Worm (Caenorhabditis elegans): ENCODE data around the gene rfc-4.
A peak's percentile ranks its signal among the peaks of the same experiment; 100 is the strongest.

The rfc-4 gene

ce11 chrIII:6931896-6932295, 40.2 kb upstream of the rfc-4 start, which contains the start of gene byn-1 (continued):
- no peak for TF ChIP-seq C17E4.6 (GFP tag; IDR thresholded peaks at IDR 0.05)
- TF ChIP-seq rec-8 (tag; optimal IDR thresholded peaks at IDR 0.05): no peak
- no peak for TF ChIP-seq madf-3 (GFP tag; IDR thresholded peaks at IDR 0.05)
- no peak for TF ChIP-seq ceh-40 (GFP tag; IDR thresholded peaks at IDR 0.05)
- no peak for TF ChIP-seq egl-18 (GFP tag; IDR thresholded peaks at IDR 0.05)
- TF ChIP-seq ets-4 (GFP tag; optimal IDR thresholded peaks at IDR 0.05): no peak
- no peak for TF ChIP-seq nhr-80 (tag; optimal IDR thresholded peaks at IDR 0.05)
- TF ChIP-seq F39B2.1 (GFP tag; IDR thresholded peaks at IDR 0.05): no peak
- no peak for TF ChIP-seq tbp1 (GFP tag; optimal IDR thresholded peaks at IDR 0.05)
- TF ChIP-seq madf-8 (GFP tag; conservative IDR thresholded peaks at IDR 0.05): no peak
- TF ChIP-seq Y95B8A.8 (GFP tag; IDR thresholded peaks at IDR 0.05): no peak
- no peak for TF ChIP-seq ama-1 (optimal IDR thresholded peaks at IDR 0.05)
- peak in 1 of 2 experiments; percentile 26 for TF ChIP-seq ama-1 (GFP tag; optimal IDR thresholded peaks at IDR 0.05)
- no peak for TF ChIP-seq nfyb-1 (GFP tag; IDR thresholded peaks at IDR 0.05)
- TF ChIP-seq ceh-100 (GFP tag; IDR thresholded peaks at IDR 0.05): no peak
- no peak for TF ChIP-seq nhr-120 (GFP tag; IDR thresholded peaks at IDR 0.05)
- no peak for TF ChIP-seq ztf-18 (tag; optimal IDR thresholded peaks at IDR 0.05)
- no peak for TF ChIP-seq unc-62 (GFP tag; optimal IDR thresholded peaks at IDR 0.05)
- no peak for TF ChIP-seq F33H1.4 (GFP tag; IDR thresholded peaks at IDR 0.05)
- TF ChIP-seq snpc-1.3 (tag; optimal IDR thresholded peaks at IDR 0.05; ENCODE audit: insufficient read depth): peak; percentile 12
- no peak for TF ChIP-seq F37B4.10 (GFP tag; IDR thresholded peaks at IDR 0.05)
- TF ChIP-seq bed-1 (GFP tag; IDR thresholded peaks at IDR 0.05): no peak
- TF ChIP-seq B0336.3 (GFP tag; IDR thresholded peaks at IDR 0.05): peak; percentile 82
- TF ChIP-seq F22D6.2 (tag; optimal IDR thresholded peaks at IDR 0.05): no peak
- TF ChIP-seq F52B5.7 (tag; optimal IDR thresholded peaks at IDR 0.05): no peak
- TF ChIP-seq C06A6.2 (GFP tag; conservative IDR thresholded peaks at IDR 0.05): no peak
- TF ChIP-seq snpc-4 (GFP tag; optimal IDR thresholded peaks at IDR 0.05): no peak
- TF ChIP-seq snpc-4 (tag; optimal IDR thresholded peaks at IDR 0.05): peak in 1 of 4 experiments; percentile 26
- no peak for TF ChIP-seq let-607 (tag; optimal IDR thresholded peaks at IDR 0.05)
- no peak for TF ChIP-seq T07F8.4 (tag; optimal IDR thresholded peaks at IDR 0.05)
- no peak for TF ChIP-seq efl-1 (GFP tag; optimal IDR thresholded peaks at IDR 0.05)
- TF ChIP-seq nhr-27 (tag; optimal IDR thresholded peaks at IDR 0.05): no peak
- TF ChIP-seq B0261.1 (tag; optimal IDR thresholded peaks at IDR 0.05): no peak
- TF ChIP-seq xnd-1 (tag; optimal IDR thresholded peaks at IDR 0.05): no peak
- TF ChIP-seq mxl-1 (tag; optimal IDR thresholded peaks at IDR 0.05): no peak
- TF ChIP-seq ztf-6 (GFP tag; IDR thresholded peaks at IDR 0.05): no peak
- peak; percentile 35 for TF ChIP-seq tlf-1 (GFP tag; optimal IDR thresholded peaks at IDR 0.05)
- no peak for TF ChIP-seq ccch-3 (GFP tag; optimal IDR thresholded peaks at IDR 0.05)
- peak; percentile 12 for TF ChIP-seq F49E8.2 (tag; optimal IDR thresholded peaks at IDR 0.05; ENCODE audit: insufficient read depth)
- TF ChIP-seq ztf-28 (GFP tag; IDR thresholded peaks at IDR 0.05): no peak
- TF ChIP-seq K12H6.12 (tag; optimal IDR thresholded peaks at IDR 0.05): no peak
- TF ChIP-seq nfya-1 (tag; optimal IDR thresholded peaks at IDR 0.05; ENCODE audit: borderline replicate concordance, insufficient read depth): no peak
- no peak for TF ChIP-seq dox-1 (GFP tag; IDR thresholded peaks at IDR 0.05)
- TF ChIP-seq aptf-3 (GFP tag; IDR thresholded peaks at IDR 0.05): no peak
- TF ChIP-seq hmg-20 (GFP tag; IDR thresholded peaks at IDR 0.05): no peak
- no peak for TF ChIP-seq cebp-1 (GFP tag; IDR thresholded peaks at IDR 0.05)
- TF ChIP-seq cebp-1 (tag; optimal IDR thresholded peaks at IDR 0.05): peak; percentile 22
- peak; percentile 32 for TF ChIP-seq athp-1 (tag; optimal IDR thresholded peaks at IDR 0.05)
- TF ChIP-seq attf-3 (GFP tag; conservative IDR thresholded peaks at IDR 0.05): no peak
- TF ChIP-seq lsl-1 (GFP tag; optimal IDR thresholded peaks at IDR 0.05): no peak

Measured in whole organism, young adult.